Worm (Caenorhabditis elegans): ENCODE results near the gene K12H4.3.

Gene K12H4.3

DNA sequence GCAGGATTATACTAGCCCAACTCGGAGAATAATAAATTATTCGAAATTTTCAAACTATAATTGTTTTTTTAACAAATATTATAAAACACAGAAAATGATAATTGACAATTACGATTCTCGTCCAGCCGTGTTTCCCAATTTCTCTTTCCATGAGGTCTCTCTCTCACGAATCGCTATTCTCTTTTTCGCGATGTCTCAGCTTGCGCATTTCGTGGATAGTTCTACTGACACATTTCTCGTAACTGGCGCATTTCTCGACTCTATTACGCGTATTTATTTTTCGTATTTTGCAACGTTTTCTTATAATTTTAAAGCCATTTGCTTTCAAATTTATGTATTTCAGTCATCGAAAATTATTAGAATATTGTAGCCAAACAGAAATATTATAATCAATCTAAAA is 2.0 kb upstream of the K12H4.3 start (continued):
- TF ChIP-seq daf-19 (GFP tag; conservative IDR thresholded peaks at IDR 0.05) = peak; percentile 88
- peak; percentile 99 for TF ChIP-seq lin-13 (GFP tag; optimal IDR thresholded peaks at IDR 0.05)
- TF ChIP-seq ztf-7 (tag; optimal IDR thresholded peaks at IDR 0.05) = peak; percentile 82
- TF ChIP-seq lim-7 (GFP tag; IDR thresholded peaks at IDR 0.05) = peak; percentile 97

DNA sequence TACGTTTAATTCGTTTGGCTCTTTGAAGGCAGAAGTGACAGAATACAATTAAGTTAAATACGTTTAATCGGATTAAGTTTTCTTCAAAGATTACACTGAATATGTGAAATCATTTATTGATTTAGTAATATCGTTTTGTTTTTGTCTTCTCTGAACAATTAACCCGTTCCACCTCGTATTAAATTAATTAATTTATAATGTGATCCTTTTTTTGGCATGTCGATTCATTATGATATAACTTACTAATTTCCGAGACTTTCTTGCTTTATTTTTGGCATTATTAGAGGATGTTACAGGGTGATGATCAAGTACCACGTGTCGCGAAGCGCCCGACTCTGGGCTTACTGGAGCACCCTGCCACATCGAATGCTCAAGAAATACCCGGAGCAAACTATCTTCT is 1.6 kb upstream of the K12H4.3 start, which contains the start of gene K12H4.5:
TSS of gene K12H4.5 (plus strand) at position 301 of the 400 bp plus-strand sequence.
- TF ChIP-seq dmd-9 (GFP tag; IDR thresholded peaks at IDR 0.05) = no peak
- TF ChIP-seq php-3 (GFP tag; IDR thresholded peaks at IDR 0.05) = no peak
- no peak for TF ChIP-seq hlh-30 (tag; optimal IDR thresholded peaks at IDR 0.05; ENCODE audit: insufficient read depth)
- TF ChIP-seq zfp-2 (tag; optimal IDR thresholded peaks at IDR 0.05) = no peak
- TF ChIP-seq hif-1 (tag; optimal IDR thresholded peaks at IDR 0.05) = no peak
- no peak for TF ChIP-seq nhr-76 (tag; optimal IDR thresholded peaks at IDR 0.05)
- TF ChIP-seq Y75B8A.6 (GFP tag; IDR thresholded peaks at IDR 0.05) = no peak
- TF ChIP-seq unc-62 (GFP tag; optimal IDR thresholded peaks at IDR 0.05 in 1 of 2) = no peak
- no peak for TF ChIP-seq unc-62 (tag; optimal IDR thresholded peaks at IDR 0.05)
- TF ChIP-seq spr-1 (tag; optimal IDR thresholded peaks at IDR 0.05) = no peak
- no peak for TF ChIP-seq mxl-3 (GFP tag; optimal IDR thresholded peaks at IDR 0.05)
- TF ChIP-seq madf-5 (GFP tag; IDR thresholded peaks at IDR 0.05) = no peak
- TF ChIP-seq lin-29 (GFP tag; IDR thresholded peaks at IDR 0.05) = no peak
- TF ChIP-seq lin-38 (GFP tag; IDR thresholded peaks at IDR 0.05) = no peak
- TF ChIP-seq zip-11 (GFP tag; IDR thresholded peaks at IDR 0.05) = no peak
- TF ChIP-seq mes-2 (tag; optimal IDR thresholded peaks at IDR 0.05; ENCODE audit: poor library complexity, severe bottlenecking) = no peak
- no peak for TF ChIP-seq dmd-8 (GFP tag; IDR thresholded peaks at IDR 0.05)
- no peak for TF ChIP-seq F26F4.8 (GFP tag; conservative IDR thresholded peaks at IDR 0.05)
- no peak for TF ChIP-seq nhr-6 (tag; optimal IDR thresholded peaks at IDR 0.05)
- TF ChIP-seq pha-4 (GFP tag; IDR thresholded peaks at IDR 0.05) = no peak
- no peak for TF ChIP-seq pha-4 (tag; optimal IDR thresholded peaks at IDR 0.05)

DNA sequence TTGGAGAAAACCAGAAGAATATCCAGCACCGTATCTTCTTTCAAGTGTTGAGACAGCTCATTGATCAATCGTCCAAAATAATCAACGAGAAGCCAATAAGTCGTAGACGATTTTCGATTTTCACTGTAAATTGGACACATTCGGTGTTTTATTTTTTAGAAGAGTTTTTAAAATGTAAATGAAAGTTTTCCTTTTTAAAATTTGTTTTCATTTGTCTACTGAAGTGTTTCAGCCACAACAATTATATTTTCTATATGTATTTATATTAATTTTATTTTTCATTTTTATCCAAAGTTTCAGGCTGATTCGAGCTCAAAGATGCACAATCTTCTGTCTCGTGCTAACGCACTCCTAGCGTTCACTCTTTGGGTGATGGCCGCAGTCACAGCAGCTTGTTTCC is 1.1 kb upstream of the K12H4.3 start, which contains the start of gene spcs-3:
TSS of gene spcs-3 (plus strand) at position 301 of the 400 bp plus-strand sequence.
- no peak for TF ChIP-seq Y5F2A.4 (GFP tag; optimal IDR thresholded peaks at IDR 0.05)
- TF ChIP-seq dve-1 (tag; optimal IDR thresholded peaks at IDR 0.05; ENCODE audit: insufficient read depth) = no peak
- TF ChIP-seq aha-1 (tag) = peak; percentile 45
- TF ChIP-seq aly-2 (tag; optimal IDR thresholded peaks at IDR 0.05) = no peak
- no peak for TF ChIP-seq daf-16 (GFP tag; optimal IDR thresholded peaks at IDR 0.05)
- TF ChIP-seq daf-16 (tag; optimal IDR thresholded peaks at IDR 0.05) = peak; percentile 18
- no peak for TF ChIP-seq nhr-25 (tag; optimal IDR thresholded peaks at IDR 0.05; ENCODE audit: borderline replicate concordance, insufficient read depth)

DNA sequence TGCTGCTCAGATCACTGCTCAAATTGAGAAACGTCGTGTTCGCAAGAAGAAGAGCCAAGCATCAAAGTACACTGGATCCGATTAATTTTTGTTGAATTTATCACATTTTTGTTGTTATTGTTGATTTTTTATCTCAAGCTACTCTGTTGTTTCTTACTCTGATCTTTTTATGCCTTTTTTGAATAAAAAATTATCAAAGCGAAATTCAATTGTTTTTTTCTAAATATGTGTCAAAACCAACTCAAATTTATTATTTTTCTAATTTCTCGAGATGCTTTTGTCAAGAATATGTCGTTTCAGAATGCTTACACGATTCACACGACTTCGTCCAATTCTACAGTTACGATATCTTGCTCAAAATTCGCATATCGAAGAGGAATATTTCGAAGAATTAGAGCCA is 1.6 kb downstream of the K12H4.3 start, which contains the start of gene K12H4.2:
TSS of gene K12H4.2 (plus strand) at position 301 of the 400 bp plus-strand sequence.
- no peak for TF ChIP-seq fkh-10 (GFP tag; optimal IDR thresholded peaks at IDR 0.05)
- no peak for TF ChIP-seq dve-1 (tag; optimal IDR thresholded peaks at IDR 0.05; ENCODE audit: insufficient read depth)

DNA sequence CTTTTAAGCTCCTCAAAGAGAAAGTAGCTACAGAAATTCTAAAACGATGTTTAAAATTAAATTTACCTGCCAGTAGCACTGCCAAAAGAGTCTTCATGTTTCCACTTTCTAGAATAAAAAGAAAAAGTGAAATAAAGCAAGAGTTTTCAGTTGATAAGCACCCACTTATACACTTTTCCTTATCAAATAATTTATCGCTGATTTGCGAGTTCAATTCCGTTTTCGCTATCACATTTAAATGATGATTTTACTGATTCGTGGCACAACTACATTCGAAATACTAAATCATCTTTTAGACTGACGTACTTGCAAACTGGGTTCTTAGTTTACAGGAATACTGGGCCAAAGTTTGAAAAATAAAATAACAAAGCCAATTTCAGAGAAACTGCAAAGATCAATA is 5.1 kb downstream of the K12H4.3 start, which contains the start of gene K12H4.7:
TSS of gene K12H4.7 (minus strand) at position 138 of the 400 bp plus-strand sequence.
- TF ChIP-seq daf-12 (tag; optimal IDR thresholded peaks at IDR 0.05) (no peak), mdl-1 (tag; optimal IDR thresholded peaks at IDR 0.05) (no peak), fos-1 (tag; optimal IDR thresholded peaks at IDR 0.05) (no peak), hmg-1.1 (GFP tag; IDR thresholded peaks at IDR 0.05) (no peak), unc-62 (GFP tag; optimal IDR thresholded peaks at IDR 0.05 in 1 of 2) (no peak), unc-62 (tag; optimal IDR thresholded peaks at IDR 0.05) (no peak), nhr-28 (tag; optimal IDR thresholded peaks at IDR 0.05) (peak; percentile 76), pqm-1 (tag; optimal IDR thresholded peaks at IDR 0.05) (peak; percentile 91), ceh-44 (GFP tag; IDR thresholded peaks at IDR 0.05) (no peak), spr-3 (GFP tag; optimal IDR thresholded peaks at IDR 0.05) (no peak), T20F7.1 (GFP tag; optimal IDR thresholded peaks at IDR 0.05) (peak; percentile 36), mdt-29 (GFP tag; IDR thresholded peaks at IDR 0.05) (no peak), dmd-8 (GFP tag; IDR thresholded peaks at IDR 0.05) (no peak), aha-1 (tag) (peak; percentile 1)
